Worm (Caenorhabditis elegans) whole organism, L4/young adult: ENCODE measurements around the gene grl-3.

Experiments used
- W03F9.2 ChIP-seq: fragments of 150-350 bp; optimal IDR thresholded peaks from 2 replicates; lab custom pipeline; 2014; ENCODE audit warnings: missing biosample characterization, missing genetic modification characterization
- dao-5 ChIP-seq: sonication (generic microtip); optimal IDR thresholded peaks from 2 replicates; lab custom pipeline; 2016; ENCODE audit warnings: missing genotype, missing genetic modification characterization, moderate library complexity, missing compliant biosample characterization
- him-1 ChIP-seq: sonication (generic microtip); optimal IDR thresholded peaks from 2 replicates; lab custom pipeline; 2016; ENCODE audit warnings: missing genotype, missing genetic modification reagents, missing genetic modification characterization, missing compliant biosample characterization

DNA sequence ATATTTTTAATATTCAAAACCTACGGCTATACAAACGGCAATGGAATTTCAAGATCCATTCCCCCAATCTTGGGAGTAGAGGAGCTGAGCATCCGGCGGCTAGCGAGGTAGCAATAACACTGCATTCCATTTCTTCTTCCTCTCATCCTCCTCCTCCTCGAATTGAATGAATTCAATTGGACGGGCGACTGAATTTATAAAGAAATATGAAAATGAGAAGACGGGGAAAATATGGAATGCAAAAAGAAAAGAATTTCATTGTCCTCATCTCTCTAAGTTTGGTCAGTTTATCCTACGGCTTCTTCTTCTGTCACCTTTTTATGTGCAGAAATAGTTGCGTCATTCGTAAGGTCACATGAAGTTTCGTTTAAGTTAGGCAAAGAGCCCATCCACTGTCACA lies 25.1 kb downstream of the grl-3 start:
- no peak for TF ChIP-seq him-1 (tag; lab: Kevin White, UChicago)
- TF ChIP-seq dao-5 (tag; lab: Kevin White, UChicago): no peak
- no peak for TF ChIP-seq W03F9.2 (tag; lab: Kevin White, UChicago)
